Worm (Caenorhabditis elegans): ENCODE measurements around the gene nth-1.

The nth-1 gene

DNA sequence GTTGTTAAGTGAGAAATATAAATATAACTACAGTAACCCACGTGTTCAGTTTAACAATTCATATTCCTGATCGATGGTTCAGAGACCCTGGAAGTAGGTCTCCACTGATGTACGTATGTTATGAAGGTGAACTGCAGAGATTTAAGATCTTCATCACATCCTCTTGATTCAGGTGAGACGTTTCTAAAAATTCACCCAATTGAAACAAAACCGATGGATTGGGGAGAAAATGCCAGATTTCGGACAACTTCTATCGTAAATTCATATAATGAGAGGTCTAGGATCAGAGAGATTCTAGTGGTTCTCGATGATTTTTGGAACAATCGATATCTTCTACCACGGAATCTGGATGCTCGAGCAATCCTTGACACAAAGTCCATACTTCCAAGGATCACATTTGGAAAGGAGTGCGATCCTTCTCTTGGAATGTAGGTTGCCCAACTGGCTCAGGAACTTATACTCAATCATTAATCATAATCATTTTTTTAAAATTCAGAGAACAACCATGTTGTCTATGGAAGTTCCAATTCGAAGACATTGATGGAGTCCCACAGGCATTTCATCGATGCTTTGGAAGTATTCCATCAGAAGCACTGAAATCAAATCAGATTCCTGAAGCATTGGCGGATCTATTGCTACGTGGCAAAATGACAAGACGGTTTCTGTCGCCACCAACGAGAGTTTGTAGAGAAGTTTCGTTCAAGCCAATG, at the start of gene nth-1, which contains the start of gene R10E4.7:
nth-1 (minus strand) TSS at position 101 of the 710 bp plus-strand sequence.
R10E4.7 (plus strand) TSS at position 660 of the 710 bp plus-strand sequence.
- TF ChIP-seq lsy-12 (tag; optimal IDR thresholded peaks at IDR 0.05) (no peak), aly-2 (tag; optimal IDR thresholded peaks at IDR 0.05) (no peak), zag-1 (tag; optimal IDR thresholded peaks at IDR 0.05) (no peak), nhr-77 (tag; optimal IDR thresholded peaks at IDR 0.05) (no peak), egl-27 (tag; optimal IDR thresholded peaks at IDR 0.05) (no peak), nhr-28 (tag; optimal IDR thresholded peaks at IDR 0.05) (no peak), daf-12 (tag; optimal IDR thresholded peaks at IDR 0.05) (no peak), nhr-67 (tag; optimal IDR thresholded peaks at IDR 0.05) (no peak)

DNA sequence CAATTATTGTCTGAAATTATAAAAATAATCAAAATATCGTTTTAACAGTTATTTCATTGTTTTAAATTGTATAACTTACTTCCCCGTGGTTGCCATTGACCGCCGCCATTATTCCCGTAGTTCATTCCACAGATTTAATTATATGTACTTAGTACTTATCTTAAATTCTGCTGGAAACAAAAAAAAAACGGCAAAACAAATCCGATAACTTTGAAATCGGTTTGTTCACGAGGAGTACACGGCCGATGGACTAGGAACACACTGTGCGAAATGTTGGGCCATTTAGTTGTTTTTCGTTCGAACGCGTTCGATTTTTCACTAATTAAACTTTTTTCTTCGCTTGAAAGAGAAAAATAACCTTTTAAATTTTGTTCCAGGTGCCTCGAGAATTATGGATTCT, 49.0 kb upstream of the nth-1 start, which contains the start of the genes B0285.3 and lcmt-1:
B0285.3 (minus strand) TSS at position 267 of the 400 bp plus-strand sequence.
lcmt-1 (plus strand) TSS at position 377 of the 400 bp plus-strand sequence.
- TF ChIP-seq elt-2 (tag; optimal IDR thresholded peaks at IDR 0.05) (peak; percentile 11), nhr-43 (tag; optimal IDR thresholded peaks at IDR 0.05; ENCODE audit: poor library complexity, severe bottlenecking) (peak; percentile 40), mml-1 (tag; optimal IDR thresholded peaks at IDR 0.05) (no peak), nfya-1 (tag; optimal IDR thresholded peaks at IDR 0.05; ENCODE audit: insufficient read depth) (peak; percentile 52), pha-4 (tag; optimal IDR thresholded peaks at IDR 0.05) (peak; percentile 42), unc-62 (GFP tag; optimal IDR thresholded peaks at IDR 0.05) (no peak), lin-15B (tag; optimal IDR thresholded peaks at IDR 0.05) (peak; percentile 68), R02D3.7 (tag; optimal IDR thresholded peaks at IDR 0.05) (no peak), nhr-25 (tag; optimal IDR thresholded peaks at IDR 0.05) (peak; percentile 28), ama-1 (optimal IDR thresholded peaks at IDR 0.05) (no peak), nhr-23 (tag; optimal IDR thresholded peaks at IDR 0.05) (peak; percentile 61)

DNA sequence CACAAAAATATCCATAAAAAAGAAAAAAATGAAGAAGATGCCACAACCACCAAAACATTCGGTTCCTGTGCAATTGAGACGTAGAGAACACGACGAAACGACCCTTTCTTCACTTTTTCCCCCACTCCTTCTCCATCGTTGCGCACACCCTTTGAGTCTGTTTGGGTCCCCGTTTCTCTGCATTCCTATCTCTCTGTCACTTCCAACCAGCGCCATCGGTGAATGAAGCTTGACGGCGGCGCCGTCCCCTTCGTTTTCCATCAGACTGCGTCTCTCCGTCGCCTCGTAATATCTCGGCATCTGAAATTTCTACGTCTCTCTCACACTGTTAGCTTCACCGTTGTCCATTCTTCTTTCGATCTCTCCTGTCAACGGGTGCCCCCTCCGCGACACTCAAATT, 41.6 kb upstream of the nth-1 start:
- TF ChIP-seq elt-2 (tag; optimal IDR thresholded peaks at IDR 0.05) (no peak), aly-2 (tag; optimal IDR thresholded peaks at IDR 0.05) (no peak), eor-1 (tag; optimal IDR thresholded peaks at IDR 0.05) (no peak), fkh-2 (tag; optimal IDR thresholded peaks at IDR 0.05) (no peak), lsy-12 (tag; optimal IDR thresholded peaks at IDR 0.05) (no peak), egl-5 (tag; optimal IDR thresholded peaks at IDR 0.05) (peak; percentile 40), R02D3.7 (tag; optimal IDR thresholded peaks at IDR 0.05) (no peak), pqm-1 (tag; optimal IDR thresholded peaks at IDR 0.05) (no peak), ceh-28 (tag; optimal IDR thresholded peaks at IDR 0.05) (no peak), ceh-9 (tag; optimal IDR thresholded peaks at IDR 0.05) (no peak), fos-1 (tag; optimal IDR thresholded peaks at IDR 0.05) (no peak), tbx-2 (tag; optimal IDR thresholded peaks at IDR 0.05) (no peak), jun-1 (tag; optimal IDR thresholded peaks at IDR 0.05) (no peak), nhr-43 (tag; optimal IDR thresholded peaks at IDR 0.05; ENCODE audit: poor library complexity, severe bottlenecking) (no peak), elt-1 (tag; optimal IDR thresholded peaks at IDR 0.05) (no peak), mdl-1 (tag; optimal IDR thresholded peaks at IDR 0.05) (no peak), nhr-12 (tag; optimal IDR thresholded peaks at IDR 0.05) (no peak), ztf-11 (tag; optimal IDR thresholded peaks at IDR 0.05) (no peak), ztf-4 (tag; optimal IDR thresholded peaks at IDR 0.05) (no peak), elt-3 (tag; optimal IDR thresholded peaks at IDR 0.05) (no peak), mml-1 (tag; optimal IDR thresholded peaks at IDR 0.05) (no peak), sea-2 (GFP tag; optimal IDR thresholded peaks at IDR 0.05) (no peak), nhr-11 (tag; optimal IDR thresholded peaks at IDR 0.05) (no peak), lin-39 (tag; optimal IDR thresholded peaks at IDR 0.05) (peak; percentile 48), nhr-76 (tag; optimal IDR thresholded peaks at IDR 0.05) (no peak), fkh-10 (GFP tag; optimal IDR thresholded peaks at IDR 0.05) (no peak), skn-1 (tag; optimal IDR thresholded peaks at IDR 0.05) (no peak), lin-15B (tag; optimal IDR thresholded peaks at IDR 0.05) (peak; percentile 13), nhr-237 (tag; optimal IDR thresholded peaks at IDR 0.05) (no peak), ceh-82 (tag; optimal IDR thresholded peaks at IDR 0.05) (no peak), nhr-28 (tag; optimal IDR thresholded peaks at IDR 0.05) (no peak), pha-4 (tag; optimal IDR thresholded peaks at IDR 0.05) (no peak), daf-12 (tag; optimal IDR thresholded peaks at IDR 0.05) (no peak), nfya-1 (tag; optimal IDR thresholded peaks at IDR 0.05; ENCODE audit: insufficient read depth) (peak; percentile 81), ceh-16 (tag; optimal IDR thresholded peaks at IDR 0.05) (no peak), hmg-11 (tag; optimal IDR thresholded peaks at IDR 0.05) (peak; percentile 93), ama-1 (optimal IDR thresholded peaks at IDR 0.05) (no peak), snpc-4 (tag; optimal IDR thresholded peaks at IDR 0.05) (peak; percentile 10), unc-39 (tag; optimal IDR thresholded peaks at IDR 0.05) (no peak), nhr-67 (tag; optimal IDR thresholded peaks at IDR 0.05) (no peak), zag-1 (tag; optimal IDR thresholded peaks at IDR 0.05) (no peak), unc-62 (GFP tag; optimal IDR thresholded peaks at IDR 0.05) (no peak), nhr-25 (tag; optimal IDR thresholded peaks at IDR 0.05) (peak; percentile 29), ZK546.5 (tag; optimal IDR thresholded peaks at IDR 0.05) (no peak)
